Fruit fly (Drosophila melanogaster) whole organism: ENCODE data around the gene CycC.

Experiments
- CG8478 ChIP-seq: fragments of >200 bp; optimal IDR thresholded peaks from 2 replicates; lab custom pipeline; 2018; ENCODE audit warnings: inconsistent platforms
- Dll ChIP-seq: fragments of >200 bp; optimal IDR thresholded peaks from 2 replicates; lab custom pipeline; 2017
- EcR ChIP-seq, 2 experiments: fragments of >200 bp; optimal IDR thresholded peaks; 2 replicates each; lab custom pipeline; 2017; ENCODE audit warnings: missing biosample characterization in 2 of 2, missing genetic modification characterization in 2 of 2, missing genetic modification reagents in 2 of 2
- pan ChIP-seq: fragments of >200 bp; optimal IDR thresholded peaks from 2 replicates; lab custom pipeline; 2017
- psq ChIP-seq: fragments of >200 bp; optimal IDR thresholded peaks from 2 replicates; lab custom pipeline; 2017
- usp ChIP-seq: fragments of >200 bp; optimal IDR thresholded peaks from 2 replicates; lab custom pipeline; 2017; ENCODE audit warnings: missing biosample characterization, missing genetic modification characterization, mixed read lengths

DNA sequence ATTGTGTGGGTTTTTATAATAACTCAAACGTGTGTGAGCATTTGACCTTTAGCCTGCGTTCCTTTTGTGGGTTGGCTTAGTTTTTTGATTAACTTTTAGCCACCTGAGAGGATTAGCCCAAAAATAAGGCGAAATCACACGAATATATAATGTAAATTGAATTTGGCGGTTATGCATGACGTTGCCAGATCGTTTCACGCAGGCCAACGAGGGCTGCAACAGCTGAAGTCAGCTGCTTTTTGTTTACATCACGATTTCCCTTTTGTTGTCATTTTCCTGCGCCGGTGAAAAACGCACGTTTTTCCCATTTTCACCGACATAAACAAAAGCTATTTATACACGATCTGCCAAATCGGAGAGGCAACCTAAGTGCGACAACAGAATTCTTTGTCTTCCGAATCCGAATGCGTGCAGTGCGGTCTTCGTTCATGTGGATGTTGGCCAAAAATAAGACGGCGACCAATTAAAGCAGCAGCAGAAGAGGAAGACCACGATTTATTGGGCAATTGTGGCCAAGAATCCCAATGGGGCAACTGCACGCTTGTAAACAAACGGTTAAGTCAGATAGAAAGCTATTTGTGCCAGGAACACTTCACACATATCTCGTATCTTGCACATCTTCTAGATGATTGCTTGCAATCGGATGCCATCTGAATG is 10.7 kb downstream of the CycC start, which contains the start of gene CG3631:
- TF ChIP-seq Dll (no peak), psq (lab: Kevin White, UChicago) (no peak), pan (lab: Kevin White, UChicago) (no peak), usp (GFP tag; lab: Kevin White, UChicago) (no peak), CG8478 (no peak), EcR (GFP tag; optimal IDR thresholded peaks at IDR 0.05; lab: Kevin White, UChicago) (no peak)
